Fruit fly (Drosophila melanogaster): Measurements from ENCODE around the gene Adgf-A.

Adgf-A gene

dm6 chr3L:17808597-17809213 is 44.7 kb upstream of the Adgf-A start, which contains the start of gene CG32191 (continued):
- TF ChIP-seq wor (GFP tag; IDR thresholded peaks at IDR 0.05), result no peak
- peak; percentile 70 for TF ChIP-seq ATbp (GFP tag; optimal IDR thresholded peaks at IDR 0.05)
- TF ChIP-seq CG2678 (tag; optimal IDR thresholded peaks at IDR 0.05), result peak; percentile 44
- no peak for TF ChIP-seq CG6272 (GFP tag; IDR thresholded peaks at IDR 0.05)
- TF ChIP-seq pfk (GFP tag; optimal IDR thresholded peaks at IDR 0.05), result no peak
- no peak for TF ChIP-seq CG12942 (GFP tag; optimal IDR thresholded peaks at IDR 0.05)
- TF ChIP-seq Kr (GFP tag; optimal IDR thresholded peaks at IDR 0.05), result no peak
- TF ChIP-seq tio (GFP tag; optimal IDR thresholded peaks at IDR 0.05), result no peak
- TF ChIP-seq CG15601 (tag; optimal IDR thresholded peaks at IDR 0.05), result no peak
- peak; percentile 29 for TF ChIP-seq sug (tag; optimal IDR thresholded peaks at IDR 0.05)
- TF ChIP-seq Gug (GFP tag; IDR thresholded peaks at IDR 0.05), result no peak
- no peak for TF ChIP-seq bab2 (GFP tag; optimal IDR thresholded peaks at IDR 0.05)
- peak; percentile 27 for TF ChIP-seq CG7987 (GFP tag; optimal IDR thresholded peaks at IDR 0.05)
- TF ChIP-seq CG6854 (GFP tag; optimal IDR thresholded peaks at IDR 0.05), result peak; percentile 11
- no peak for TF ChIP-seq E2f2 (GFP tag; IDR thresholded peaks at IDR 0.05)
- no peak for TF ChIP-seq hb (GFP tag; IDR thresholded peaks at IDR 0.05; ENCODE audit: partially characterized antibody)
- TF ChIP-seq Opbp (GFP tag; IDR thresholded peaks at IDR 0.05; ENCODE audit: partially characterized antibody), result no peak
- TF ChIP-seq Jarid2 (GFP tag; optimal IDR thresholded peaks at IDR 0.05), result peak; percentile 27
- 0 out of 3 replicates have a peak, but pooled peaks have one; percentile 33 for TF ChIP-seq CG6175 (GFP tag; IDR thresholded peaks at IDR 0.05)
- no peak for TF ChIP-seq Ets97D (GFP tag; optimal IDR thresholded peaks at IDR 0.05)
- TF ChIP-seq CG15514 (GFP tag; optimal IDR thresholded peaks at IDR 0.05), result peak; percentile 48
- TF ChIP-seq Asciz (GFP tag; optimal IDR thresholded peaks at IDR 0.05), result peak; percentile 52
- peak; percentile 3 for TF ChIP-seq Vsx1 (GFP tag; optimal IDR thresholded peaks at IDR 0.05)
- TF ChIP-seq CoRest (tag; optimal IDR thresholded peaks at IDR 0.05), result no peak
- TF ChIP-seq gcm2 (GFP tag; optimal IDR thresholded peaks at IDR 0.05), result no peak
- TF ChIP-seq Nf-YC (tag; optimal IDR thresholded peaks at IDR 0.05), result no peak
- TF ChIP-seq tna (GFP tag; IDR thresholded peaks at IDR 0.05; ENCODE audit: partially characterized antibody), result no peak
- peak; percentile 95 for TF ChIP-seq CG5180 (GFP tag; optimal IDR thresholded peaks at IDR 0.05)
- peak; percentile 37 for TF ChIP-seq CG6813 (GFP tag; optimal IDR thresholded peaks at IDR 0.05)
- TF ChIP-seq nau (GFP tag; optimal IDR thresholded peaks at IDR 0.05), result peak; percentile 41
- peak; percentile 79 for TF ChIP-seq lab (GFP tag; optimal IDR thresholded peaks at IDR 0.05)
- no peak for TF ChIP-seq lbe (GFP tag; optimal IDR thresholded peaks at IDR 0.05)
- no peak for TF ChIP-seq dmrt99B (tag; optimal IDR thresholded peaks at IDR 0.05)
- TF ChIP-seq CG15269 (tag; optimal IDR thresholded peaks at IDR 0.05), result peak; percentile 26
- no peak for TF ChIP-seq vvl (GFP tag; IDR thresholded peaks at IDR 0.05)
- TF ChIP-seq kah (GFP tag; optimal IDR thresholded peaks at IDR 0.05), result no peak
- TF ChIP-seq chinmo (GFP tag; IDR thresholded peaks at IDR 0.05; ENCODE audit: partially characterized antibody), result 0 out of 4 replicates have a peak, but pooled peaks have one; percentile 37
- no peak for TF ChIP-seq CG8290 (GFP tag; optimal IDR thresholded peaks at IDR 0.05)
- peak in 1 of 2 experiments; percentile 53 for TF ChIP-seq CG8290 (tag; optimal IDR thresholded peaks at IDR 0.05)
- no peak for TF ChIP-seq NC2β (GFP tag; optimal IDR thresholded peaks at IDR 0.05)
- TF ChIP-seq Dbx (GFP tag; IDR thresholded peaks at IDR 0.05), result no peak
- no peak for TF ChIP-seq CG1602 (GFP tag; optimal IDR thresholded peaks at IDR 0.05)
- no peak for TF ChIP-seq so (GFP tag; IDR thresholded peaks at IDR 0.05)
- no peak for TF ChIP-seq Ets65A (GFP tag)
- TF ChIP-seq Rfx (GFP tag; IDR thresholded peaks at IDR 0.05), result peak; percentile 18; the same call in 1 of the 2 replicates
- TF ChIP-seq Pdp1 (GFP tag; optimal IDR thresholded peaks at IDR 0.05), result peak in 1 of 2 experiments; percentile 93
- peak; percentile 34 for TF ChIP-seq Meics (GFP tag; optimal IDR thresholded peaks at IDR 0.05)
- no peak for TF ChIP-seq CG1024 (GFP tag; IDR thresholded peaks at IDR 0.05)
- peak; percentile 59 for TF ChIP-seq CG9437 (GFP tag; optimal IDR thresholded peaks at IDR 0.05)

All from whole organism, embryonic.